Fruit fly (Drosophila melanogaster) whole organism, embryonic: ENCODE data around the gene CG7377.

Experiments
- Ada2b ChIP-seq: fragments of 200-800 bp; sonication (Bioruptor generic); IDR thresholded peaks from 2 replicates; pipeline ENCODE4 v1.3.6; 2022; ENCODE audit warnings: missing biosample characterization, missing genetic modification characterization
- Adf1 ChIP-seq: fragments of 200-800 bp; sonication (Bioruptor generic); IDR thresholded peaks from 2 replicates; pipeline ENCODE4 v1.3.6; 2022; ENCODE audit warnings: missing biosample characterization, missing genetic modification characterization
- B-H1 ChIP-seq: fragments of 200-800 bp; sonication (Bioruptor generic); IDR thresholded peaks from 3 replicates; pipeline ENCODE4 v1.3.6; 2022; ENCODE audit warnings: missing biosample characterization, missing genetic modification characterization
- CG10543 ChIP-seq: fragments of 200-800 bp; sonication (Bioruptor generic); optimal IDR thresholded peaks from 3 replicates; lab custom pipeline; 2017; ENCODE audit warnings: missing biosample characterization, mild to moderate bottlenecking, missing genetic modification characterization, moderate library complexity
- CG10979 ChIP-seq: fragments of 200-800 bp; sonication (Bioruptor generic); optimal IDR thresholded peaks from 2 replicates; lab custom pipeline; 2018; ENCODE audit warnings: missing biosample characterization, mild to moderate bottlenecking, missing genetic modification characterization, moderate library complexity
- CG11696 ChIP-seq: fragments of 200-800 bp; sonication (Bioruptor generic); IDR thresholded peaks from 2 replicates; pipeline ENCODE4 v1.3.6; 2022; ENCODE audit warnings: missing biosample characterization, missing genetic modification characterization
- CG12219 ChIP-seq: fragments of 200-800 bp; sonication (Bioruptor generic); optimal IDR thresholded peaks from 3 replicates; lab custom pipeline; 2018; ENCODE audit warnings: missing biosample characterization, mild to moderate bottlenecking, missing genetic modification characterization
- CG12659 ChIP-seq: fragments of 200-800 bp; sonication (Bioruptor generic); optimal IDR thresholded peaks from 3 replicates; lab custom pipeline; 2017; ENCODE audit warnings: mild to moderate bottlenecking, missing biosample characterization, missing genetic modification reagents, missing genetic modification characterization
- CG12942 ChIP-seq: fragments of 200-800 bp; sonication (Bioruptor generic); optimal IDR thresholded peaks from 3 replicates; lab custom pipeline; 2016; ENCODE audit warnings: missing biosample characterization, missing genetic modification characterization
- CG15479 ChIP-seq: fragments of 200-800 bp; sonication (Bioruptor generic); optimal IDR thresholded peaks from 3 replicates; lab custom pipeline; 2019; ENCODE audit warnings: missing biosample characterization, mild to moderate bottlenecking, missing genetic modification characterization, moderate library complexity
- CG16863 ChIP-seq: fragments of 200-800 bp; sonication (Bioruptor generic); optimal IDR thresholded peaks from 3 replicates; lab custom pipeline; 2016; ENCODE audit warnings: missing biosample characterization, missing genetic modification characterization
- CG17359 ChIP-seq: fragments of 200-800 bp; sonication (Bioruptor generic); optimal IDR thresholded peaks from 3 replicates; lab custom pipeline; 2018; ENCODE audit warnings: missing biosample characterization, mild to moderate bottlenecking, missing genetic modification characterization, moderate library complexity
- CG18262 ChIP-seq: fragments of 200-800 bp; optimal IDR thresholded peaks from 3 replicates; lab custom pipeline; 2019; ENCODE audit warnings: missing biosample characterization, mild to moderate bottlenecking, missing genetic modification characterization, moderate library complexity
- CG18764 ChIP-seq: fragments of 200-800 bp; sonication (Bioruptor generic); optimal IDR thresholded peaks from 3 replicates; lab custom pipeline; 2016; ENCODE audit warnings: missing biosample characterization, missing genetic modification characterization
- CG31441 ChIP-seq: fragments of 200-800 bp; sonication (Bioruptor generic); IDR thresholded peaks from 2 replicates; pipeline ENCODE4 v1.3.6; 2022; ENCODE audit warnings: missing biosample characterization, missing genetic modification characterization
- CG3163 ChIP-seq: fragments of 200-800 bp; sonication (Bioruptor generic); optimal IDR thresholded peaks from 3 replicates; lab custom pipeline; 2016; ENCODE audit warnings: missing biosample characterization, missing genetic modification characterization
- CG32772 ChIP-seq: fragments of 200-800 bp; sonication (Bioruptor generic); IDR thresholded peaks from 2 replicates; pipeline ENCODE4 v1.3.6; 2022; ENCODE audit warnings: missing biosample characterization, missing genetic modification characterization
- CG3838 ChIP-seq: fragments of 200-800 bp; sonication (Bioruptor generic); optimal IDR thresholded peaks from 3 replicates; lab custom pipeline; 2016; ENCODE audit warnings: missing biosample characterization, missing genetic modification characterization
- CG6272 ChIP-seq: fragments of 200-800 bp; sonication (Bioruptor generic); IDR thresholded peaks from 2 replicates; pipeline ENCODE4 v1.3.6; 2022; ENCODE audit warnings: missing biosample characterization, missing genetic modification characterization
- CG6813 ChIP-seq: fragments of 200-800 bp; sonication (Bioruptor generic); optimal IDR thresholded peaks from 2 replicates; lab custom pipeline; 2017; ENCODE audit warnings: missing biosample characterization, missing genetic modification characterization, mild to moderate bottlenecking, moderate library complexity, missing genetic modification reagents
- CG7745 ChIP-seq: fragments of 200-800 bp; sonication (Bioruptor generic); optimal IDR thresholded peaks from 2 replicates; lab custom pipeline; 2018; ENCODE audit warnings: missing biosample characterization, mild to moderate bottlenecking, missing genetic modification characterization, moderate library complexity
- CkIIα-i1 ChIP-seq: fragments of 200-800 bp; sonication (Bioruptor generic); IDR thresholded peaks from 2 replicates; pipeline ENCODE4 v1.3.6; 2022; ENCODE audit warnings: missing biosample characterization, missing genetic modification characterization
- Elba2 ChIP-seq: fragments of 200-800 bp; sonication (Bioruptor generic); optimal IDR thresholded peaks from 3 replicates; lab custom pipeline; 2016; ENCODE audit warnings: missing biosample characterization, missing genetic modification characterization
- Fer3 ChIP-seq: fragments of 200-800 bp; sonication (Bioruptor generic); optimal IDR thresholded peaks from 2 replicates; lab custom pipeline; 2018; ENCODE audit warnings: missing biosample characterization, mild to moderate bottlenecking, missing genetic modification characterization, moderate library complexity
- H2.0 ChIP-seq: fragments of 200-800 bp; sonication (Bioruptor generic); IDR thresholded peaks from 2 replicates; pipeline ENCODE4 v1.3.6; 2022; ENCODE audit warnings: missing biosample characterization, missing genetic modification characterization
- HLH3B ChIP-seq: fragments of 200-800 bp; sonication (Bioruptor generic); IDR thresholded peaks from 2 replicates; pipeline ENCODE4 v1.3.6; 2022; ENCODE audit warnings: missing biosample characterization, missing genetic modification characterization
- MESR4 ChIP-seq: fragments of 200-800 bp; sonication (Bioruptor generic); optimal IDR thresholded peaks from 2 replicates; lab custom pipeline; 2018; ENCODE audit warnings: missing biosample characterization, mild to moderate bottlenecking, missing genetic modification characterization, moderate library complexity
- NC2α ChIP-seq: fragments of 200-800 bp; sonication (Bioruptor generic); optimal IDR thresholded peaks from 2 replicates; lab custom pipeline; 2016; ENCODE audit warnings: missing biosample characterization, missing genetic modification characterization
- Neu2 ChIP-seq: fragments of 200-800 bp; sonication (Bioruptor generic); optimal IDR thresholded peaks from 3 replicates; lab custom pipeline; 2016; ENCODE audit warnings: missing biosample characterization, missing genetic modification characterization, borderline replicate concordance
- Opbp ChIP-seq: fragments of 200-800 bp; sonication (Bioruptor generic); IDR thresholded peaks from 3 replicates; pipeline ENCODE4 v1.3.6; 2022; ENCODE audit warnings: missing biosample characterization, missing genetic modification characterization; ENCODE audit not compliant: partially characterized antibody
- Ptx1 ChIP-seq: fragments of 200-800 bp; sonication (Bioruptor generic); IDR thresholded peaks from 2 replicates; pipeline ENCODE4 v1.3.6; 2022; ENCODE audit warnings: missing biosample characterization, missing genetic modification characterization
- YL-1 ChIP-seq: fragments of 200-800 bp; sonication (Bioruptor generic); optimal IDR thresholded peaks from 3 replicates; lab custom pipeline; 2017; ENCODE audit warnings: missing biosample characterization, mild to moderate bottlenecking, missing genetic modification characterization
- ara ChIP-seq: fragments of 200-800 bp; sonication (Bioruptor generic); IDR thresholded peaks from 2 replicates; pipeline ENCODE4 v1.3.6; 2022; ENCODE audit warnings: missing biosample characterization, missing genetic modification characterization
- az2 ChIP-seq: fragments of 200-800 bp; sonication (Bioruptor generic); optimal IDR thresholded peaks from 3 replicates; lab custom pipeline; 2016; ENCODE audit warnings: missing biosample characterization, missing genetic modification characterization
- btn ChIP-seq: fragments of 200-800 bp; sonication (Bioruptor generic); optimal IDR thresholded peaks from 2 replicates; lab custom pipeline; 2016; ENCODE audit warnings: missing biosample characterization, missing genetic modification characterization
- dimm ChIP-seq: fragments of 200-800 bp; sonication (Bioruptor generic); IDR thresholded peaks from 2 replicates; pipeline ENCODE4 v1.3.6; 2022; ENCODE audit warnings: missing biosample characterization, missing genetic modification characterization
- ind ChIP-seq: fragments of 200-800 bp; sonication (Bioruptor generic); optimal IDR thresholded peaks from 3 replicates; lab custom pipeline; 2016; ENCODE audit warnings: missing biosample characterization, missing genetic modification characterization
- kah ChIP-seq: fragments of 200-800 bp; sonication (Bioruptor generic); optimal IDR thresholded peaks from 2 replicates; lab custom pipeline; 2018; ENCODE audit warnings: missing biosample characterization, mild to moderate bottlenecking, missing genetic modification characterization
- luna ChIP-seq: fragments of 200-800 bp; sonication (Bioruptor generic); optimal IDR thresholded peaks from 2 replicates; lab custom pipeline; 2016; ENCODE audit warnings: missing biosample characterization, missing genetic modification characterization
- rib ChIP-seq: fragments of 200-800 bp; sonication (Bioruptor generic); IDR thresholded peaks from 2 replicates; pipeline ENCODE4 v1.3.6; 2022; ENCODE audit warnings: missing biosample characterization, missing genetic modification characterization
- row ChIP-seq: fragments of 200-800 bp; sonication (Bioruptor generic); IDR thresholded peaks from 3 replicates; pipeline ENCODE4 v1.3.6; 2022; ENCODE audit warnings: missing biosample characterization, missing genetic modification characterization
- sens ChIP-seq: fragments of 200-800 bp; sonication (Bioruptor generic); peaks from one replicate; lab custom pipeline; 2016; ENCODE audit warnings: missing biosample characterization, missing genetic modification characterization
- slou ChIP-seq: fragments of 200-800 bp; sonication (Bioruptor generic); optimal IDR thresholded peaks from 3 replicates; lab custom pipeline; 2016; ENCODE audit warnings: missing biosample characterization, missing genetic modification characterization
- slp2 ChIP-seq: fragments of 200-800 bp; sonication (Bioruptor generic); optimal IDR thresholded peaks from 2 replicates; lab custom pipeline; 2016; ENCODE audit warnings: missing biosample characterization, missing genetic modification characterization
- trem ChIP-seq: fragments of 200-800 bp; optimal IDR thresholded peaks from 3 replicates; lab custom pipeline; 2019; ENCODE audit warnings: missing biosample characterization, mild to moderate bottlenecking, missing genetic modification characterization, moderate library complexity
- trh ChIP-seq: fragments of 200-800 bp; sonication (Bioruptor generic); optimal IDR thresholded peaks from 2 replicates; lab custom pipeline; 2016; ENCODE audit warnings: missing biosample characterization, missing genetic modification characterization
- zen ChIP-seq: fragments of 200-800 bp; sonication (Bioruptor generic); optimal IDR thresholded peaks from 3 replicates; lab custom pipeline; 2018; ENCODE audit warnings: missing biosample characterization, mild to moderate bottlenecking, missing genetic modification characterization, moderate library complexity
- zen2 ChIP-seq: fragments of 200-800 bp; sonication (Bioruptor generic); IDR thresholded peaks from 3 replicates; pipeline ENCODE4 v1.3.6; 2022; ENCODE audit warnings: missing biosample characterization, missing genetic modification characterization; ENCODE audit not compliant: partially characterized antibody
- zfh1 ChIP-seq: fragments of 200-800 bp; sonication (Bioruptor generic); IDR thresholded peaks from 3 replicates; pipeline ENCODE4 v1.3.6; 2022; ENCODE audit warnings: missing biosample characterization, missing genetic modification characterization
- zfh2 ChIP-seq: fragments of 200-800 bp; sonication (Bioruptor generic); optimal IDR thresholded peaks from 2 replicates; lab custom pipeline; 2016; ENCODE audit warnings: missing biosample characterization, missing genetic modification characterization

The CG7377 gene

dm6 chr3L:11555662-11556460 is 33.6 kb upstream of the CG7377 start (continued):
- TF ChIP-seq CG11696: no peak
- peak; percentile 46; the same call in 1 of the 2 replicates for TF ChIP-seq CG32772 (GFP tag; lab: Robert Waterston, UW)
- no peak for TF ChIP-seq CG12219
- no peak for TF ChIP-seq ara
- TF ChIP-seq ind (GFP tag; lab: Kevin White, UChicago): peak; percentile 48
- TF ChIP-seq YL-1 (GFP tag; lab: Kevin White, UChicago): no peak
- no peak for TF ChIP-seq CG6272 (GFP tag; lab: Robert Waterston, UW)
- peak; percentile 83 for TF ChIP-seq Ptx1 (GFP tag; lab: Robert Waterston, UW)
- TF ChIP-seq slou: no peak
- no peak for TF ChIP-seq dimm (GFP tag; lab: Robert Waterston, UW)
- TF ChIP-seq Fer3 (tag; lab: Kevin White, UChicago): peak; percentile 80
- TF ChIP-seq slp2 (GFP tag; lab: Kevin White, UChicago): peak; percentile 25
- TF ChIP-seq row (GFP tag; lab: Robert Waterston, UW): peak; percentile 74
- peak; percentile 52; the same call in 1 of the 2 replicates for TF ChIP-seq Ada2b
- TF ChIP-seq CG18764 (GFP tag; lab: Kevin White, UChicago): peak; percentile 59
- no peak for TF ChIP-seq Elba2 (GFP tag; lab: Kevin White, UChicago)
- TF ChIP-seq NC2α (GFP tag; lab: Kevin White, UChicago): peak; percentile 48
- no peak for TF ChIP-seq zfh2 (GFP tag; lab: Kevin White, UChicago)
- TF ChIP-seq luna (GFP tag; lab: Kevin White, UChicago): no peak
- peak; percentile 89 for TF ChIP-seq CG18262 (tag; lab: Kevin White, UChicago)
- no peak for TF ChIP-seq CkIIα-i1
- TF ChIP-seq sens (GFP tag; lab: Kevin White, UChicago): peak; percentile 88
- TF ChIP-seq CG31441 (GFP tag; lab: Robert Waterston, UW): peak; percentile 90
- peak; percentile 86 for TF ChIP-seq CG10543 (GFP tag; lab: Kevin White, UChicago)
- TF ChIP-seq Neu2 (GFP tag; lab: Kevin White, UChicago): no peak
- peak; percentile 71 for TF ChIP-seq CG12659 (GFP tag; lab: Kevin White, UChicago)
- TF ChIP-seq CG16863: peak; percentile 39
- peak; percentile 33; the same call in 1 of the 3 replicates for TF ChIP-seq zfh1
- no peak for TF ChIP-seq zen2 (GFP tag; lab: Robert Waterston, UW)
- no peak for TF ChIP-seq CG15479
- TF ChIP-seq trem: peak; percentile 74
- peak; percentile 47 for TF ChIP-seq CG6813 (GFP tag; lab: Kevin White, UChicago)
- TF ChIP-seq CG17359: peak; percentile 82
- TF ChIP-seq kah: no peak
- TF ChIP-seq CG3838: peak; percentile 69
- TF ChIP-seq CG10979: peak; percentile 90
- TF ChIP-seq HLH3B: peak; percentile 38; the same call in 1 of the 2 replicates
- peak; percentile 53 for TF ChIP-seq az2 (GFP tag; lab: Kevin White, UChicago)
- TF ChIP-seq btn (GFP tag; lab: Kevin White, UChicago): no peak
- 0 out of 3 replicates have a peak, but pooled peaks have one; percentile 24 for TF ChIP-seq Opbp (GFP tag; lab: Robert Waterston, UW)
- peak; percentile 55; the same call in 1 of the 2 replicates for TF ChIP-seq rib (GFP tag; lab: Robert Waterston, UW)
- no peak for TF ChIP-seq CG7745
- TF ChIP-seq CG12942 (GFP tag; lab: Kevin White, UChicago): peak; percentile 62
- TF ChIP-seq MESR4 (GFP tag; lab: Kevin White, UChicago): no peak
- peak; percentile 57 for TF ChIP-seq zen (tag; lab: Kevin White, UChicago)
- TF ChIP-seq B-H1 (GFP tag; lab: Robert Waterston, UW): no peak; the same call in 2 of the 3 replicates
- TF ChIP-seq trh (GFP tag; lab: Kevin White, UChicago): peak; percentile 46
- TF ChIP-seq CG3163 (GFP tag; lab: Kevin White, UChicago): no peak
- TF ChIP-seq Adf1 (GFP tag; lab: Robert Waterston, UW): no peak; the same call in 1 of the 2 replicates
- TF ChIP-seq H2.0 (GFP tag; lab: Robert Waterston, UW): no peak
